Worm (Caenorhabditis elegans) whole organism, L4 larva: ENCODE data around the gene T15H9.5.

Experiments
- Y5F2A.4 ChIP-seq: fragments of 200-800 bp; sonication (Bioruptor generic); optimal IDR thresholded peaks from 2 replicates; lab custom pipeline; 2018; ENCODE audit warnings: mild to moderate bottlenecking, missing genetic modification characterization, missing compliant biosample characterization
- ZK337.2 ChIP-seq: fragments of 200-800 bp; sonication (Bioruptor generic); IDR thresholded peaks from 2 replicates; pipeline ENCODE4 v1.3.6; 2022; ENCODE audit warnings: missing genetic modification reagents, missing genetic modification characterization, missing compliant biosample characterization
- ama-1 ChIP-seq: fragments of 150-350 bp; optimal IDR thresholded peaks from 2 replicates; lab custom pipeline; 2014; ENCODE audit warnings: inconsistent platforms, mixed read lengths
- ceh-32 ChIP-seq: sonication (generic microtip); optimal IDR thresholded peaks from 2 replicates; lab custom pipeline; 2016; ENCODE audit warnings: mild to moderate bottlenecking, missing genetic modification characterization, missing compliant biosample characterization; ENCODE audit not compliant: poor library complexity
- dmd-6 ChIP-seq: fragments of 200-800 bp; sonication (Bioruptor generic); IDR thresholded peaks from 2 replicates; pipeline ENCODE4 v1.3.6; 2022; ENCODE audit warnings: missing genetic modification reagents, missing genetic modification characterization, missing compliant biosample characterization
- fos-1 ChIP-seq: fragments of 150-350 bp; optimal IDR thresholded peaks from 2 replicates; lab custom pipeline; 2014; ENCODE audit warnings: missing biosample characterization, missing genetic modification characterization
- lin-13 ChIP-seq: fragments of 150-350 bp; optimal IDR thresholded peaks from 2 replicates; lab custom pipeline; 2014; ENCODE audit warnings: missing biosample characterization, missing genetic modification reagents, missing genetic modification characterization
- mxl-2 ChIP-seq: fragments of 200-800 bp; sonication (Bioruptor generic); conservative IDR thresholded peaks from 2 replicates; pipeline ENCODE4 v1.3.6; 2022; ENCODE audit warnings: missing genetic modification reagents, missing genetic modification characterization, missing compliant biosample characterization
- nhr-41 ChIP-seq: fragments of 200-800 bp; sonication (Bioruptor generic); IDR thresholded peaks from 2 replicates; pipeline ENCODE4 v1.3.6; 2022; ENCODE audit warnings: missing genetic modification reagents, missing genetic modification characterization, missing compliant biosample characterization
- nhr-48 ChIP-seq: sonication (generic microtip); optimal IDR thresholded peaks from 2 replicates; lab custom pipeline; 2016; ENCODE audit warnings: mild to moderate bottlenecking, missing genetic modification characterization, missing compliant biosample characterization
- pqm-1 ChIP-seq: sonication (generic microtip); optimal IDR thresholded peaks from 2 replicates; lab custom pipeline; 2017; ENCODE audit warnings: missing biosample characterization, missing genetic modification characterization
- tag-97 ChIP-seq: fragments of 200-800 bp; sonication (Bioruptor generic); IDR thresholded peaks from 2 replicates; pipeline ENCODE4 v1.3.6; 2022; ENCODE audit warnings: missing genetic modification characterization, missing compliant biosample characterization
- unc-39 ChIP-seq: sonication (generic microtip); optimal IDR thresholded peaks from 2 replicates; lab custom pipeline; 2017; ENCODE audit warnings: missing biosample characterization, missing genetic modification characterization
- unc-62 ChIP-seq, 3 experiments: fragments of 150-350 bp in 1 of 3; sonication (generic microtip); optimal IDR thresholded peaks in 2 of 3; peaks in 1 of 3; 1 replicate in 1 of 3; 2 replicates in 2 of 3; lab custom pipeline; 2014 to 2017; ENCODE audit warnings: missing biosample characterization in 3 of 3, missing genetic modification characterization in 3 of 3, missing genetic modification reagents in 3 of 3, missing genotype in 1 of 3

DNA sequence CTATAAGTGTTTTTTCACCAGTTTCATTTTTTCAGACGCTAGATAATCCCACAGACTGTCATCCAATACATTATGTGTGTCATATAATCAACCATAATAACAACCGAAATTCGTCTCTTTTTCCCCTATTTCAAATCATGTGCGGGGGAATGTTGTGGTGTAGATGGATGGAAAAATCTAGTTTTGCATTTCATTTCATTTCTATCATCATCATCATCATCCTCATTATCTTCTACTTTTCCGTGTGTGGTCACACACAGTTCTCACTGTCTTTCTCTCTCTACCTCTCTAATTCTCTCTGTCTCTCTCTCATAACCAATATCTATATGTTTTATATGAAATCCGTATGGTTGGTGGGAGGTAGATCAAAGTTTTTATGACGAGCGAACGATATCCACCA is 37.8 kb downstream of the T15H9.5 start:
- no peak for TF ChIP-seq nhr-48
- no peak for TF ChIP-seq unc-39
- no peak for TF ChIP-seq pqm-1 (tag; lab: Kevin White, UChicago)
- no peak for TF ChIP-seq ama-1
- peak in 1 of 2 experiments; percentile 90 for TF ChIP-seq unc-62 (GFP tag; optimal IDR thresholded peaks at IDR 0.05 in 1 of 2; lab: Kevin White, UChicago)
- no peak for TF ChIP-seq unc-62 (tag; optimal IDR thresholded peaks at IDR 0.05; lab: Kevin White, UChicago)
- no peak for TF ChIP-seq Y5F2A.4
- TF ChIP-seq dmd-6 (GFP tag; lab: Robert Waterston, UW): no peak
- no peak for TF ChIP-seq ceh-32 (tag; lab: Kevin White, UChicago)
- TF ChIP-seq fos-1 (tag; lab: Kevin White, UChicago): no peak
- no peak for TF ChIP-seq ZK337.2 (GFP tag; lab: Robert Waterston, UW)
- TF ChIP-seq nhr-41: no peak
- TF ChIP-seq mxl-2: no peak
- no peak for TF ChIP-seq tag-97 (GFP tag; lab: Robert Waterston, UW)
- no peak for TF ChIP-seq lin-13 (GFP tag; lab: Kevin White, UChicago)
